Fruit fly (Drosophila melanogaster): ENCODE results near the gene Aladin.

Gene Aladin

DNA sequence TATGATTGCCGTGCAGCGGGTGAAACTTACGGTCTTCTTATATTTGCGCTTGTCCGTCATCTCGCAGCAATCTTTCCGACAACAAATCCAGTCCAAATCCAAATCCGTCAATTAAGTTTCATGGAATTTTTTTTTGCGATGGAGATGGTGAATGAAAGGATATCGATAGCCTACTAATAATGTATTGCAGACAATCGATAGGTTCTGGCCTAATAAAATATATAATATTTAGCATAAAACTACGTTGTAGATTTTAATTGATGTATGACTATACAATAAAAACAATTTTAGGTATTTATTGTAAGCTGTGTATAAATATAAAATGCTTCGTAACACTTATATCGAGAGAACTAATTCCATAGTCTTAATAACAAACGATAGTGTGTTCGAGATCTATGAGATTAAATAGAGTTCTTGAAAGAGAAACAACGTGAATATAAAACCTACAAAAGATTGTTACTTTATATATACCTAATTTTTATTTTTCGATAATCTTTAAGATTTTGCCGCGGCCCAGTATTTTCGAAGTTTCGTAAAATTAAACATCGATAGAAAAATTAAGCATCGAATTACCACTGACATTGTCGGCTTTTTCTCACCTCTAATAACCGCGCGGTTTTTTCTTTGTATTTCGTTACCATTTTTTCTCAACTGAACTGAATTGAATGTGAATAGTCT lies at the start of gene Aladin, which contains the start of gene Cfp1:
Aladin (plus strand) TSS at position 584 of the 678 bp plus-strand sequence.
Cfp1 (minus strand) TSS at position 131 of the 678 bp plus-strand sequence.
- TF ChIP-seq phol (tag; optimal IDR thresholded peaks at IDR 0.05) (peak; percentile 6), CG13287 (GFP tag; IDR thresholded peaks at IDR 0.05; ENCODE audit: partially characterized antibody) (peak; percentile 69), amos (GFP tag; IDR thresholded peaks at IDR 0.05; ENCODE audit: partially characterized antibody) (peak; percentile 41; the same call in 1 of the 2 replicates), ewg (GFP tag; optimal IDR thresholded peaks at IDR 0.05) (no peak), row (GFP tag; IDR thresholded peaks at IDR 0.05) (peak; percentile 53), CG2875 (GFP tag; optimal IDR thresholded peaks at IDR 0.05) (no peak), Dad (GFP tag; optimal IDR thresholded peaks at IDR 0.05) (no peak), CG13296 (GFP tag; optimal IDR thresholded peaks at IDR 0.05) (no peak), wor (GFP tag; IDR thresholded peaks at IDR 0.05) (no peak), Chrac-16 (GFP tag; optimal IDR thresholded peaks at IDR 0.05) (no peak), Dref (GFP tag; IDR thresholded peaks at IDR 0.05) (peak; percentile 61), CG14710 (tag; optimal IDR thresholded peaks at IDR 0.05) (peak; percentile 34), al (GFP tag; IDR thresholded peaks at IDR 0.05) (no peak), E2f2 (GFP tag; IDR thresholded peaks at IDR 0.05) (peak; percentile 57), Doc3 (GFP tag; IDR thresholded peaks at IDR 0.05; ENCODE audit: partially characterized antibody) (0 out of 3 replicates have a peak, but pooled peaks have one; percentile 24), CG34224 (GFP tag; IDR thresholded peaks at IDR 0.05; ENCODE audit: partially characterized antibody) (peak; percentile 37; the same call in 2 of the 3 replicates), CG30020 (tag; optimal IDR thresholded peaks at IDR 0.05) (peak; percentile 27), sqz (GFP tag; optimal IDR thresholded peaks at IDR 0.05) (no peak), Bgb (GFP tag; IDR thresholded peaks at IDR 0.05; ENCODE audit: partially characterized antibody) (peak; percentile 33), inv (GFP tag; IDR thresholded peaks at IDR 0.05; ENCODE audit: partially characterized antibody) (peak; percentile 43), CG18476 (GFP tag; optimal IDR thresholded peaks at IDR 0.05) (no peak), hbn (GFP tag; IDR thresholded peaks at IDR 0.05; ENCODE audit: partially characterized antibody) (peak; percentile 32; the same call in 1 of the 2 replicates), CG6791 (GFP tag; IDR thresholded peaks at IDR 0.05; ENCODE audit: partially characterized antibody) (peak; percentile 40; the same call in 1 of the 3 replicates), slp2 (GFP tag; optimal IDR thresholded peaks at IDR 0.05) (no peak), ham (GFP tag; IDR thresholded peaks at IDR 0.05) (no peak), dan (GFP tag; IDR thresholded peaks at IDR 0.05) (no peak), knrl (GFP tag; IDR thresholded peaks at IDR 0.05; ENCODE audit: partially characterized antibody) (peak; percentile 64; the same call in 2 of the 3 replicates), NFAT (GFP tag; IDR thresholded peaks at IDR 0.05) (0 out of 2 replicates have a peak, but pooled peaks have one; percentile 10), vnd (GFP tag; IDR thresholded peaks at IDR 0.05; ENCODE audit: partially characterized antibody) (0 out of 3 replicates have a peak, but pooled peaks have one; percentile 26), nmo (GFP tag; optimal IDR thresholded peaks at IDR 0.05) (peak; percentile 23), Dp (GFP tag; optimal IDR thresholded peaks at IDR 0.05) (peak; percentile 66), trh (GFP tag; optimal IDR thresholded peaks at IDR 0.05) (no peak), CG2116 (GFP tag; optimal IDR thresholded peaks at IDR 0.05) (peak; percentile 66), Scr (GFP tag; IDR thresholded peaks at IDR 0.05; ENCODE audit: partially characterized antibody) (peak; percentile 72), danr (GFP tag; IDR thresholded peaks at IDR 0.05) (no peak), GATAe (GFP tag; conservative IDR thresholded peaks at IDR 0.05) (no peak), Hsf (GFP tag; optimal IDR thresholded peaks at IDR 0.05) (no peak), MESR4 (GFP tag; optimal IDR thresholded peaks at IDR 0.05) (peak; percentile 55), CG7987 (GFP tag; optimal IDR thresholded peaks at IDR 0.05) (no peak), Opbp (GFP tag; IDR thresholded peaks at IDR 0.05; ENCODE audit: partially characterized antibody) (peak; percentile 50; the same call in 2 of the 3 replicates), CG10267 (tag; optimal IDR thresholded peaks at IDR 0.05) (peak; percentile 13), MBD-R2 (GFP tag; IDR thresholded peaks at IDR 0.05) (peak; percentile 39), CG30403 (GFP tag; optimal IDR thresholded peaks at IDR 0.05) (peak; percentile 4), Atf6 (GFP tag; IDR thresholded peaks at IDR 0.05) (no peak), Dll (GFP tag; IDR thresholded peaks at IDR 0.05; ENCODE audit: partially characterized antibody) (peak; percentile 70; the same call in 3 of the 4 replicates), CG10147 (GFP tag; optimal IDR thresholded peaks at IDR 0.05) (no peak), lola (GFP tag; optimal IDR thresholded peaks at IDR 0.05) (peak in 1 of 3 experiments; percentile 5)
